Fruit fly (Drosophila melanogaster) whole organism, embryonic: ENCODE data around the gene ND-30.
A peak's percentile ranks its signal among the peaks of the same experiment; 100 is the strongest.

Experiments
- B-H1 ChIP-seq: fragments of 200-800 bp; sonication (Bioruptor generic); IDR thresholded peaks from 3 replicates; pipeline ENCODE4 v1.3.6; 2022; ENCODE audit warnings: missing biosample characterization, missing genetic modification characterization
- Bgb ChIP-seq: fragments of 200-800 bp; sonication (Bioruptor generic); IDR thresholded peaks from 2 replicates; pipeline ENCODE4 v1.3.6; 2022; ENCODE audit warnings: missing biosample characterization, missing genetic modification characterization; ENCODE audit not compliant: partially characterized antibody
- Blimp-1 ChIP-seq: fragments of 200-800 bp; sonication (Bioruptor generic); optimal IDR thresholded peaks from 3 replicates; lab custom pipeline; 2018; ENCODE audit warnings: missing biosample characterization, missing genetic modification characterization, mild to moderate bottlenecking, moderate library complexity, missing genetic modification reagents
- CG11093 ChIP-seq: fragments of 200-800 bp; sonication (Bioruptor generic); IDR thresholded peaks from 3 replicates; pipeline ENCODE4 v1.3.6; 2022; ENCODE audit warnings: missing biosample characterization, missing genetic modification characterization
- CG12104 ChIP-seq: fragments of 200-800 bp; sonication (Bioruptor generic); optimal IDR thresholded peaks from 3 replicates; lab custom pipeline; 2016; ENCODE audit warnings: missing biosample characterization, missing genetic modification characterization
- CG15011 ChIP-seq: fragments of 200-800 bp; sonication (Bioruptor generic); optimal IDR thresholded peaks from 3 replicates; lab custom pipeline; 2018; ENCODE audit warnings: missing biosample characterization, mild to moderate bottlenecking, missing genetic modification characterization
- CG1529 ChIP-seq: fragments of 200-800 bp; sonication (Bioruptor generic); optimal IDR thresholded peaks from 3 replicates; lab custom pipeline; 2018; ENCODE audit warnings: missing biosample characterization, missing genetic modification characterization
- CG1602 ChIP-seq: fragments of 200-800 bp; sonication (Bioruptor generic); optimal IDR thresholded peaks from 3 replicates; lab custom pipeline; 2016; ENCODE audit warnings: missing biosample characterization, missing genetic modification characterization
- CG1647 ChIP-seq: fragments of 200-800 bp; sonication (Bioruptor generic); optimal IDR thresholded peaks from 3 replicates; lab custom pipeline; 2016; ENCODE audit warnings: missing biosample characterization, missing genetic modification characterization
- CG16779 ChIP-seq: fragments of 200-800 bp; sonication (Bioruptor generic); IDR thresholded peaks from 2 replicates; pipeline ENCODE4 v1.3.6; 2022; ENCODE audit warnings: missing biosample characterization, missing genetic modification characterization
- CG16813 ChIP-seq: fragments of 200-800 bp; sonication (Bioruptor generic); IDR thresholded peaks from 3 replicates; pipeline ENCODE4 v1.3.6; 2022; ENCODE audit warnings: missing biosample characterization, missing genetic modification characterization; ENCODE audit not compliant: partially characterized antibody
- CG17186 ChIP-seq: fragments of 200-800 bp; sonication (Bioruptor generic); optimal IDR thresholded peaks from 3 replicates; lab custom pipeline; 2017; ENCODE audit warnings: missing biosample characterization, missing genetic modification reagents, missing genetic modification characterization
- CG17802 ChIP-seq: fragments of 200-800 bp; sonication (Bioruptor generic); optimal IDR thresholded peaks from 2 replicates; lab custom pipeline; 2018; ENCODE audit warnings: missing biosample characterization, mild to moderate bottlenecking, missing genetic modification characterization, moderate library complexity
- CG32767 ChIP-seq: fragments of 200-800 bp; sonication (Bioruptor generic); IDR thresholded peaks from 2 replicates; pipeline ENCODE4 v1.3.6; 2022; ENCODE audit warnings: missing biosample characterization, missing genetic modification characterization
- CG34224 ChIP-seq: fragments of 200-800 bp; sonication (Bioruptor generic); IDR thresholded peaks from 3 replicates; pipeline ENCODE4 v1.3.6; 2022; ENCODE audit warnings: missing biosample characterization, missing genetic modification characterization; ENCODE audit not compliant: partially characterized antibody
- CG3847 ChIP-seq: fragments of 200-800 bp; sonication (Bioruptor generic); IDR thresholded peaks from 2 replicates; pipeline ENCODE4 v1.3.6; 2022; ENCODE audit warnings: missing biosample characterization, missing genetic modification characterization
- CG5953 ChIP-seq: fragments of 200-800 bp; sonication (Bioruptor generic); IDR thresholded peaks from 2 replicates; pipeline ENCODE4 v1.3.6; 2022; ENCODE audit warnings: missing biosample characterization, missing genetic modification characterization
- CG6272 ChIP-seq: fragments of 200-800 bp; sonication (Bioruptor generic); IDR thresholded peaks from 2 replicates; pipeline ENCODE4 v1.3.6; 2022; ENCODE audit warnings: missing biosample characterization, missing genetic modification characterization
- CG6791 ChIP-seq: fragments of 200-800 bp; sonication (Bioruptor generic); IDR thresholded peaks from 3 replicates; pipeline ENCODE4 v1.3.6; 2022; ENCODE audit warnings: missing biosample characterization, missing genetic modification characterization; ENCODE audit not compliant: partially characterized antibody
- CG7745 ChIP-seq: fragments of 200-800 bp; sonication (Bioruptor generic); optimal IDR thresholded peaks from 2 replicates; lab custom pipeline; 2018; ENCODE audit warnings: missing biosample characterization, mild to moderate bottlenecking, missing genetic modification characterization, moderate library complexity
- CG7928 ChIP-seq: fragments of 200-800 bp; sonication (Bioruptor generic); optimal IDR thresholded peaks from 2 replicates; lab custom pipeline; 2017; ENCODE audit warnings: missing biosample characterization, mild to moderate bottlenecking, missing genetic modification characterization
- CG9727 ChIP-seq: fragments of 200-800 bp; sonication (Bioruptor generic); optimal IDR thresholded peaks from 3 replicates; lab custom pipeline; 2017; ENCODE audit warnings: missing biosample characterization, mild to moderate bottlenecking, missing genetic modification characterization
- Camta ChIP-seq: fragments of 200-800 bp; sonication (Bioruptor generic); optimal IDR thresholded peaks from 2 replicates; lab custom pipeline; 2016; ENCODE audit warnings: missing biosample characterization, missing genetic modification characterization
- Drgx ChIP-seq: fragments of 200-800 bp; sonication (Bioruptor generic); IDR thresholded peaks from 2 replicates; pipeline ENCODE4 v1.3.6; 2022; ENCODE audit warnings: missing biosample characterization, missing genetic modification characterization
- Fer1 ChIP-seq: fragments of 200-800 bp; sonication (Bioruptor generic); optimal IDR thresholded peaks from 2 replicates; lab custom pipeline; 2017; ENCODE audit warnings: missing biosample characterization, mild to moderate bottlenecking, missing genetic modification characterization
- HLH3B ChIP-seq: fragments of 200-800 bp; sonication (Bioruptor generic); IDR thresholded peaks from 2 replicates; pipeline ENCODE4 v1.3.6; 2022; ENCODE audit warnings: missing biosample characterization, missing genetic modification characterization
- Hmx ChIP-seq: fragments of 200-800 bp; sonication (Bioruptor generic); optimal IDR thresholded peaks from 2 replicates; lab custom pipeline; 2016; ENCODE audit warnings: missing biosample characterization, missing genetic modification characterization
- Mes4 ChIP-seq: fragments of 200-800 bp; sonication (Bioruptor generic); optimal IDR thresholded peaks from 2 replicates; lab custom pipeline; 2016; ENCODE audit warnings: missing biosample characterization, missing genetic modification characterization
- Myb ChIP-seq: fragments of 200-800 bp; sonication (Bioruptor generic); optimal IDR thresholded peaks from 2 replicates; lab custom pipeline; 2016; ENCODE audit warnings: missing biosample characterization, missing genetic modification characterization
- NC2α ChIP-seq: fragments of 200-800 bp; sonication (Bioruptor generic); optimal IDR thresholded peaks from 2 replicates; lab custom pipeline; 2016; ENCODE audit warnings: missing biosample characterization, missing genetic modification characterization
- NfI ChIP-seq: fragments of 200-800 bp; sonication (Bioruptor generic); optimal IDR thresholded peaks from 3 replicates; lab custom pipeline; 2018; ENCODE audit warnings: missing biosample characterization, mild to moderate bottlenecking, missing genetic modification characterization, moderate library complexity
- Scr ChIP-seq: fragments of 200-800 bp; sonication (Bioruptor generic); IDR thresholded peaks from 2 replicates; pipeline ENCODE4 v1.3.6; 2022; ENCODE audit warnings: missing biosample characterization, missing genetic modification characterization; ENCODE audit not compliant: partially characterized antibody
- ap ChIP-seq: fragments of 200-800 bp; sonication (Bioruptor generic); IDR thresholded peaks from 2 replicates; pipeline ENCODE4 v1.3.6; 2022; ENCODE audit warnings: missing biosample characterization, missing genetic modification characterization
- ara ChIP-seq: fragments of 200-800 bp; sonication (Bioruptor generic); IDR thresholded peaks from 2 replicates; pipeline ENCODE4 v1.3.6; 2022; ENCODE audit warnings: missing biosample characterization, missing genetic modification characterization
- btn ChIP-seq: fragments of 200-800 bp; sonication (Bioruptor generic); optimal IDR thresholded peaks from 2 replicates; lab custom pipeline; 2016; ENCODE audit warnings: missing biosample characterization, missing genetic modification characterization
- cas ChIP-seq: fragments of 200-800 bp; sonication (Bioruptor generic); IDR thresholded peaks from 2 replicates; pipeline ENCODE4 v1.3.6; 2022; ENCODE audit warnings: missing biosample characterization, missing genetic modification characterization
- chif ChIP-seq, 2 experiments: fragments of 200-800 bp; sonication (Bioruptor generic); optimal IDR thresholded peaks; 3 replicates each; lab custom pipeline; 2016; ENCODE audit warnings: missing biosample characterization in 2 of 2, missing genetic modification characterization in 2 of 2
- crp ChIP-seq, 2 experiments: fragments of 200-800 bp; sonication (Bioruptor generic); optimal IDR thresholded peaks; 2 replicates in 1 of 2; 3 replicates in 1 of 2; lab custom pipeline; 2017; ENCODE audit warnings: missing biosample characterization in 2 of 2, missing genetic modification characterization in 2 of 2, mild to moderate bottlenecking in 1 of 2, moderate library complexity in 1 of 2
- cwo ChIP-seq: fragments of 200-800 bp; sonication (Bioruptor generic); optimal IDR thresholded peaks from 3 replicates; lab custom pipeline; 2017; ENCODE audit warnings: missing biosample characterization, missing genetic modification characterization, mild to moderate bottlenecking, moderate library complexity, missing genetic modification reagents
- disco-r ChIP-seq: fragments of 200-800 bp; sonication (Bioruptor generic); optimal IDR thresholded peaks from 2 replicates; lab custom pipeline; 2016; ENCODE audit warnings: missing biosample characterization, missing genetic modification characterization
- gsb ChIP-seq: fragments of 200-800 bp; sonication (Bioruptor generic); IDR thresholded peaks from 2 replicates; pipeline ENCODE4 v1.3.6; 2022; ENCODE audit warnings: missing biosample characterization, missing genetic modification characterization
- gsb-n ChIP-seq: fragments of 200-800 bp; sonication (Bioruptor generic); optimal IDR thresholded peaks from 3 replicates; lab custom pipeline; 2018; ENCODE audit warnings: missing biosample characterization, mild to moderate bottlenecking, missing genetic modification characterization
- oc ChIP-seq: fragments of 200-800 bp; sonication (Bioruptor generic); optimal IDR thresholded peaks from 2 replicates; lab custom pipeline; 2018; ENCODE audit warnings: missing biosample characterization, mild to moderate bottlenecking, missing genetic modification characterization, moderate library complexity
- onecut ChIP-seq: fragments of 200-800 bp; sonication (Bioruptor generic); IDR thresholded peaks from 2 replicates; pipeline ENCODE4 v1.3.6; 2022; ENCODE audit warnings: missing biosample characterization, missing genetic modification characterization
- row ChIP-seq: fragments of 200-800 bp; sonication (Bioruptor generic); IDR thresholded peaks from 3 replicates; pipeline ENCODE4 v1.3.6; 2022; ENCODE audit warnings: missing biosample characterization, missing genetic modification characterization
- slbo ChIP-seq: fragments of 200-800 bp; sonication (Bioruptor generic); IDR thresholded peaks from 2 replicates; pipeline ENCODE4 v1.3.6; 2022; ENCODE audit warnings: missing biosample characterization, missing genetic modification characterization
- slou ChIP-seq: fragments of 200-800 bp; sonication (Bioruptor generic); optimal IDR thresholded peaks from 3 replicates; lab custom pipeline; 2016; ENCODE audit warnings: missing biosample characterization, missing genetic modification characterization
- ssp ChIP-seq: fragments of 200-800 bp; sonication (Bioruptor generic); IDR thresholded peaks from 2 replicates; pipeline ENCODE4 v1.3.6; 2022; ENCODE audit warnings: missing biosample characterization, missing genetic modification characterization
- tap ChIP-seq: fragments of 200-800 bp; optimal IDR thresholded peaks from 3 replicates; lab custom pipeline; 2019; ENCODE audit warnings: missing biosample characterization, mild to moderate bottlenecking, missing genetic modification characterization, moderate library complexity
- toy ChIP-seq: fragments of 200-800 bp; sonication (Bioruptor generic); IDR thresholded peaks from 2 replicates; pipeline ENCODE4 v1.3.6; 2022; ENCODE audit warnings: missing biosample characterization, missing genetic modification characterization

ND-30 gene

dm6 chr3L:3178530-3179096 is 19.2 kb upstream of the ND-30 start, which contains the start of the genes MnM and Girdin (continued):
- TF ChIP-seq ara (GFP tag; lab: Robert Waterston, UW) (peak; percentile 30; the same call in 1 of the 2 replicates), Hmx (no peak), slou (no peak), oc (tag; lab: Kevin White, UChicago) (no peak), tap (tag; lab: Kevin White, UChicago) (no peak), CG17186 (peak; percentile 53), ap (GFP tag; lab: Robert Waterston, UW) (no peak), CG6791 (peak; percentile 69; the same call in 1 of the 3 replicates), NC2α (GFP tag; lab: Kevin White, UChicago) (no peak), gsb-n (tag; lab: Kevin White, UChicago) (peak; percentile 78), CG7928 (GFP tag; lab: Kevin White, UChicago) (peak; percentile 25), CG1647 (GFP tag; lab: Kevin White, UChicago) (peak; percentile 23), CG16813 (GFP tag; lab: Robert Waterston, UW) (peak; percentile 88), cwo (GFP tag; lab: Kevin White, UChicago) (no peak), Blimp-1 (no peak), CG17802 (no peak), CG7745 (tag; lab: Kevin White, UChicago) (no peak), Drgx (GFP tag; lab: Robert Waterston, UW) (no peak), CG9727 (GFP tag; lab: Kevin White, UChicago) (peak; percentile 46), Fer1 (no peak), ssp (GFP tag; lab: Robert Waterston, UW) (peak; percentile 66), crp (GFP tag; optimal IDR thresholded peaks at IDR 0.05; lab: Kevin White, UChicago) (peak in 1 of 2 experiments; percentile 35), CG1602 (GFP tag; lab: Kevin White, UChicago) (peak; percentile 32), CG6272 (GFP tag; lab: Robert Waterston, UW) (peak; percentile 41; the same call in 1 of the 2 replicates), CG16779 (no peak), btn (GFP tag; lab: Kevin White, UChicago) (peak; percentile 52), B-H1 (GFP tag; lab: Robert Waterston, UW) (no peak), Mes4 (GFP tag; lab: Kevin White, UChicago) (peak; percentile 50), Scr (GFP tag; lab: Robert Waterston, UW) (peak; percentile 92), CG12104 (GFP tag; lab: Kevin White, UChicago) (peak; percentile 41), chif (GFP tag; optimal IDR thresholded peaks at IDR 0.05; lab: Kevin White, UChicago) (peak; percentile 37 to 74), onecut (GFP tag; lab: Robert Waterston, UW) (no peak), CG1529 (GFP tag; lab: Kevin White, UChicago) (no peak), toy (GFP tag; lab: Robert Waterston, UW) (no peak), NfI (GFP tag; lab: Kevin White, UChicago) (peak; percentile 53), disco-r (peak; percentile 44), cas (GFP tag; lab: Robert Waterston, UW) (0 out of 2 replicates have a peak, but pooled peaks have one; percentile 19), Bgb (GFP tag; lab: Robert Waterston, UW) (peak; percentile 74), CG3847 (GFP tag; lab: Robert Waterston, UW) (peak; percentile 73), HLH3B (GFP tag; lab: Robert Waterston, UW) (no peak; the same call in 1 of the 2 replicates), CG15011 (GFP tag; lab: Kevin White, UChicago) (no peak), CG5953 (GFP tag; lab: Robert Waterston, UW) (no peak), Camta (GFP tag; lab: Kevin White, UChicago) (peak; percentile 39), Myb (GFP tag; lab: Kevin White, UChicago) (peak; percentile 89), gsb (GFP tag; lab: Robert Waterston, UW) (no peak), row (GFP tag; lab: Robert Waterston, UW) (peak; percentile 92), CG11093 (GFP tag; lab: Robert Waterston, UW) (no peak), slbo (GFP tag; lab: Robert Waterston, UW) (peak; percentile 83), CG34224 (GFP tag; lab: Robert Waterston, UW) (peak; percentile 74; the same call in 2 of the 3 replicates), CG32767 (GFP tag; lab: Robert Waterston, UW) (no peak)
